Worm (Caenorhabditis elegans) whole organism, midembryonic: ENCODE data around the gene F40F8.3.

Experiments used
- T22C8.4 ChIP-seq: fragments of 200-800 bp; sonication (Bioruptor generic); IDR thresholded peaks from 2 replicates; pipeline ENCODE4 v1.3.6; 2022; ENCODE audit warnings: missing genetic modification characterization, missing compliant biosample characterization
- flt-1 ChIP-seq: fragments of 200-800 bp; sonication (Bioruptor generic); IDR thresholded peaks from 2 replicates; pipeline ENCODE4 v1.3.6; 2022; ENCODE audit warnings: missing genetic modification characterization, missing compliant biosample characterization
- klf-2 ChIP-seq: fragments of 200-800 bp; sonication (Bioruptor generic); conservative IDR thresholded peaks from 2 replicates; pipeline ENCODE4 v1.3.6; 2022; ENCODE audit warnings: missing genetic modification reagents, missing genetic modification characterization, missing compliant biosample characterization
- med-1 ChIP-seq: sonication (generic microtip); optimal IDR thresholded peaks from 2 replicates; lab custom pipeline; 2017; ENCODE audit warnings: missing genetic modification characterization, mild to moderate bottlenecking, missing compliant biosample characterization, antibody characterized with exemption, missing genetic modification reagents; ENCODE audit not compliant: insufficient read depth
- ref-1 ChIP-seq: fragments of 200-800 bp; sonication (Bioruptor generic); conservative IDR thresholded peaks from 2 replicates; pipeline ENCODE4 v1.3.6; 2022; ENCODE audit warnings: missing genetic modification reagents, missing genetic modification characterization, missing compliant biosample characterization
- tab-1 ChIP-seq: fragments of 200-800 bp; sonication (Bioruptor generic); IDR thresholded peaks from 2 replicates; pipeline ENCODE4 v1.3.6; 2022; ENCODE audit warnings: missing genetic modification characterization, missing compliant biosample characterization
- ztf-23 ChIP-seq: fragments of 200-800 bp; sonication (Bioruptor generic); IDR thresholded peaks from 2 replicates; pipeline ENCODE4 v1.3.6; 2022; ENCODE audit warnings: missing genetic modification reagents, missing genetic modification characterization, missing compliant biosample characterization
- ztf-29 ChIP-seq: fragments of 200-800 bp; sonication (Bioruptor generic); IDR thresholded peaks from 2 replicates; pipeline ENCODE4 v1.3.6; 2022; ENCODE audit warnings: missing genetic modification reagents, missing genetic modification characterization, missing compliant biosample characterization

ce11 chrII:11088137-11088536, 41.0 kb upstream of the F40F8.3 start:
- TF ChIP-seq tab-1 (GFP tag; lab: Robert Waterston, UW), result no peak
- no peak for TF ChIP-seq ref-1
- TF ChIP-seq klf-2 (GFP tag; lab: Robert Waterston, UW), result no peak
- no peak for TF ChIP-seq ztf-23
- TF ChIP-seq flt-1 (GFP tag; lab: Robert Waterston, UW), result no peak
- no peak for TF ChIP-seq T22C8.4 (GFP tag; lab: Robert Waterston, UW)
- no peak for TF ChIP-seq med-1 (GFP tag; lab: Kevin White, UChicago)
- TF ChIP-seq ztf-29 (GFP tag; lab: Robert Waterston, UW), result no peak
